Worm (Caenorhabditis elegans) whole organism, dauer: ENCODE data around the gene tag-321.

ENCODE experiments used
- unc-62 ChIP-seq: sonication (generic microtip); optimal IDR thresholded peaks from 2 replicates; lab custom pipeline; 2017; ENCODE audit warnings: missing biosample characterization, missing genetic modification reagents, missing genetic modification characterization

Gene tag-321

ce11 chrIV:7791821-7792446 is 8.3 kb upstream of the tag-321 start, which contains the start of gene C33H5.13:
C33H5.13 (minus strand) TSS chrIV:7792263.
- TF ChIP-seq unc-62 (GFP tag; lab: Kevin White, UChicago), result no peak

ce11 chrIV:7790801-7791588 is 7.3 kb upstream of the tag-321 start, which contains the start of gene rsp-6:
rsp-6 (minus strand) TSS chrIV:7791229.
- TF ChIP-seq unc-62 (GFP tag; lab: Kevin White, UChicago), result no peak

- TF ChIP-seq unc-62 (GFP tag; lab: Kevin White, UChicago), result no peak
Observed at ce11 chrIV:7790151-7790691, 6.6 kb upstream of the tag-321 start.

ce11 chrIV:7789521-7789949 is 5.9 kb upstream of the tag-321 start, which contains the start of gene imp-3:
imp-3 (minus strand) TSS chrIV:7789613.
- TF ChIP-seq unc-62 (GFP tag; lab: Kevin White, UChicago), result no peak

ce11 chrIV:7785506-7786065 is 1.9 kb upstream of the tag-321 start, which contains the start of gene tag-322:
tag-322 (minus strand) TSS chrIV:7785556.
- TF ChIP-seq unc-62 (GFP tag; lab: Kevin White, UChicago), result no peak

- TF ChIP-seq unc-62 (GFP tag; lab: Kevin White, UChicago), result no peak
Observed at ce11 chrIV:7782292-7782691, 1.4 kb downstream of the tag-321 start, which contains the start of gene sec-10. sec-10 (minus strand) TSS chrIV:7782499.

- no peak for TF ChIP-seq unc-62 (GFP tag; lab: Kevin White, UChicago)
Observed at ce11 chrIV:7778865-7779264, 4.8 kb downstream of the tag-321 start, which contains the start of gene rpap-3. rpap-3 (minus strand) TSS chrIV:7778965.

- TF ChIP-seq unc-62 (GFP tag; lab: Kevin White, UChicago), result no peak
Observed at ce11 chrIV:7775725-7776124, 7.9 kb downstream of the tag-321 start, which contains the start of gene swd-2.1. swd-2.1 (plus strand) TSS chrIV:7776025.

ce11 chrIV:7774206-7774605 is 9.4 kb downstream of the tag-321 start, which contains the start of the genes hcf-1 and swd-2.2:
hcf-1 (minus strand) TSS chrIV:7774275.
swd-2.2 (plus strand) TSS chrIV:7774411.
- TF ChIP-seq unc-62 (GFP tag; lab: Kevin White, UChicago), result no peak

ce11 chrIV:7770162-7770561 is 13.5 kb downstream of the tag-321 start, which contains the start of gene rdl-1:
rdl-1 (minus strand) TSS chrIV:7770262.
- TF ChIP-seq unc-62 (GFP tag; lab: Kevin White, UChicago), result no peak

- no peak for TF ChIP-seq unc-62 (GFP tag; lab: Kevin White, UChicago)
Observed at ce11 chrIV:7764319-7764718, 19.3 kb downstream of the tag-321 start.

ce11 chrIV:7763748-7764147 is 19.9 kb downstream of the tag-321 start, which contains the start of the genes C46A5.6 and C46A5.1:
C46A5.6 (minus strand) TSS chrIV:7763848.
C46A5.1 (plus strand) TSS chrIV:7763931.
- no peak for TF ChIP-seq unc-62 (GFP tag; lab: Kevin White, UChicago)

- no peak for TF ChIP-seq unc-62 (GFP tag; lab: Kevin White, UChicago)
Observed at ce11 chrIV:7760117-7760516, 23.5 kb downstream of the tag-321 start, which contains the start of gene del-7. del-7 (plus strand) TSS chrIV:7760417.

- TF ChIP-seq unc-62 (GFP tag; lab: Kevin White, UChicago), result no peak
Observed at ce11 chrIV:7759527-7759926, 24.1 kb downstream of the tag-321 start, which contains the start of gene dsb-3. dsb-3 (minus strand) TSS chrIV:7759627.

ce11 chrIV:7757245-7757644 is 26.4 kb downstream of the tag-321 start, which contains the start of gene C46A5.4:
C46A5.4 (minus strand) TSS chrIV:7757345.
- TF ChIP-seq unc-62 (GFP tag; lab: Kevin White, UChicago), result no peak
